Worm (Caenorhabditis elegans) whole organism, early embryonic: ENCODE data around the gene C46A5.6.

Experiments used
- B0310.2 ChIP-seq: sonication (generic microtip); optimal IDR thresholded peaks from 2 replicates; lab custom pipeline; 2016; ENCODE audit warnings: mild to moderate bottlenecking, missing genetic modification characterization, missing compliant biosample characterization
- F13C5.2 ChIP-seq: sonication (generic microtip); optimal IDR thresholded peaks from 2 replicates; lab custom pipeline; 2017; ENCODE audit warnings: mild to moderate bottlenecking, missing genetic modification characterization, inconsistent platforms, missing compliant biosample characterization
- aly-1 ChIP-seq: sonication (generic microtip); optimal IDR thresholded peaks from 2 replicates; lab custom pipeline; 2016; ENCODE audit warnings: missing genetic modification characterization, missing compliant biosample characterization
- ama-1 ChIP-seq: fragments of 150-350 bp; optimal IDR thresholded peaks from 2 replicates; lab custom pipeline; 2014
- ceh-13 ChIP-seq: fragments of 200-800 bp; sonication (Bioruptor generic); optimal IDR thresholded peaks from 2 replicates; lab custom pipeline; 2018; ENCODE audit warnings: mild to moderate bottlenecking, missing genetic modification characterization, missing compliant biosample characterization
- ceh-36 ChIP-seq: sonication (generic microtip); optimal IDR thresholded peaks from 2 replicates; lab custom pipeline; 2016; ENCODE audit warnings: missing genetic modification characterization, inconsistent platforms, missing compliant biosample characterization
- ets-7 ChIP-seq: sonication (generic microtip); optimal IDR thresholded peaks from 2 replicates; lab custom pipeline; 2016; ENCODE audit warnings: missing genotype, missing genetic modification characterization, missing compliant biosample characterization
- flt-1 ChIP-seq: fragments of 200-800 bp; sonication (Bioruptor generic); IDR thresholded peaks from 2 replicates; pipeline ENCODE4 v1.3.6; 2022; ENCODE audit warnings: missing genetic modification characterization, missing compliant biosample characterization
- hmbx-1 ChIP-seq: sonication (generic microtip); optimal IDR thresholded peaks from 2 replicates; lab custom pipeline; 2016; ENCODE audit warnings: mild to moderate bottlenecking, missing genetic modification characterization, missing compliant biosample characterization
- hmg-4 ChIP-seq: fragments of 200-800 bp; sonication (Bioruptor generic); optimal IDR thresholded peaks from 2 replicates; lab custom pipeline; 2018; ENCODE audit warnings: mild to moderate bottlenecking, missing genetic modification characterization, missing compliant biosample characterization
- hnd-1 ChIP-seq: sonication (generic microtip); optimal IDR thresholded peaks from 2 replicates; lab custom pipeline; 2016; ENCODE audit warnings: missing genetic modification characterization, missing compliant biosample characterization
- pes-1 ChIP-seq: fragments of 200-800 bp; sonication (Bioruptor generic); IDR thresholded peaks from 2 replicates; pipeline ENCODE4 v1.3.6; 2022; ENCODE audit warnings: missing genetic modification reagents, missing genetic modification characterization, missing compliant biosample characterization
- scrt-1 ChIP-seq: fragments of 200-800 bp; sonication (Bioruptor generic); IDR thresholded peaks from 2 replicates; pipeline ENCODE4 v1.3.6; 2022; ENCODE audit warnings: missing genetic modification characterization, missing compliant biosample characterization
- sea-1 ChIP-seq: fragments of 200-800 bp; sonication (Bioruptor generic); conservative IDR thresholded peaks from 2 replicates; pipeline ENCODE4 v1.3.6; 2022; ENCODE audit warnings: missing genetic modification characterization, missing compliant biosample characterization
- tbx-11 ChIP-seq: fragments of 200-800 bp; sonication (Bioruptor generic); IDR thresholded peaks from 2 replicates; pipeline ENCODE4 v1.3.6; 2022; ENCODE audit warnings: missing genetic modification characterization, missing compliant biosample characterization
- tbx-37 ChIP-seq: fragments of 200-800 bp; sonication (Bioruptor generic); conservative IDR thresholded peaks from 2 replicates; pipeline ENCODE4 v1.3.6; 2022; ENCODE audit warnings: missing genetic modification reagents, missing genetic modification characterization, missing compliant biosample characterization
- tra-4 ChIP-seq: sonication (generic microtip); optimal IDR thresholded peaks from 2 replicates; lab custom pipeline; 2017; ENCODE audit warnings: missing genetic modification characterization, missing compliant biosample characterization

C46A5.6 gene

ce11 chrIV:7783801-7784411 is 20.3 kb upstream of the C46A5.6 start, which contains the start of gene tag-321:
Gene tag-321 (minus strand): TSS chrIV:7783851.
- TF ChIP-seq B0310.2 (no peak), sea-1 (no peak), scrt-1 (GFP tag; lab: Robert Waterston, UW) (no peak), ets-7 (tag; lab: Kevin White, UChicago) (no peak), hmbx-1 (tag; lab: Kevin White, UChicago) (no peak), flt-1 (GFP tag; lab: Robert Waterston, UW) (no peak), ama-1 (lab: Kevin White, UChicago) (no peak), tbx-11 (no peak), tra-4 (tag; lab: Kevin White, UChicago) (no peak), ceh-13 (no peak), tbx-37 (no peak), hnd-1 (tag; lab: Kevin White, UChicago) (no peak), aly-1 (tag; lab: Kevin White, UChicago) (no peak), ceh-36 (tag; lab: Kevin White, UChicago) (no peak), hmg-4 (no peak)

- TF ChIP-seq tbx-11 (no peak), ceh-13 (no peak), aly-1 (tag; lab: Kevin White, UChicago) (no peak), pes-1 (GFP tag; lab: Robert Waterston, UW) (no peak), F13C5.2 (tag; lab: Kevin White, UChicago) (no peak), hnd-1 (tag; lab: Kevin White, UChicago) (no peak), sea-1 (no peak), ama-1 (lab: Kevin White, UChicago) (no peak), flt-1 (GFP tag; lab: Robert Waterston, UW) (no peak), tra-4 (tag; lab: Kevin White, UChicago) (no peak), hmg-4 (no peak), tbx-37 (no peak), scrt-1 (GFP tag; lab: Robert Waterston, UW) (no peak), ets-7 (tag; lab: Kevin White, UChicago) (no peak), hmbx-1 (tag; lab: Kevin White, UChicago) (no peak), B0310.2 (no peak), ceh-36 (tag; lab: Kevin White, UChicago) (no peak)
Observed at ce11 chrIV:7782292-7782691, 18.6 kb upstream of the C46A5.6 start, which contains the start of gene sec-10. Gene sec-10 (minus strand): TSS chrIV:7782499.

ce11 chrIV:7778865-7779264 is 15.2 kb upstream of the C46A5.6 start, which contains the start of gene rpap-3:
Gene rpap-3 (minus strand): TSS chrIV:7778965.
- TF ChIP-seq ets-7 (tag; lab: Kevin White, UChicago) (no peak), aly-1 (tag; lab: Kevin White, UChicago) (no peak), hmg-4 (no peak), flt-1 (GFP tag; lab: Robert Waterston, UW) (no peak), tbx-37 (no peak), ceh-13 (no peak), sea-1 (no peak), pes-1 (GFP tag; lab: Robert Waterston, UW) (no peak), hnd-1 (tag; lab: Kevin White, UChicago) (no peak), B0310.2 (no peak), hmbx-1 (tag; lab: Kevin White, UChicago) (no peak), F13C5.2 (tag; lab: Kevin White, UChicago) (no peak), scrt-1 (GFP tag; lab: Robert Waterston, UW) (no peak), tra-4 (tag; lab: Kevin White, UChicago) (no peak), tbx-11 (no peak), ama-1 (lab: Kevin White, UChicago) (no peak), ceh-36 (tag; lab: Kevin White, UChicago) (no peak)

ce11 chrIV:7775725-7776124 is 12.1 kb upstream of the C46A5.6 start, which contains the start of gene swd-2.1:
Gene swd-2.1 (plus strand): TSS chrIV:7776025.
- TF ChIP-seq F13C5.2 (tag; lab: Kevin White, UChicago): no peak
- TF ChIP-seq ets-7 (tag; lab: Kevin White, UChicago): no peak
- no peak for TF ChIP-seq pes-1 (GFP tag; lab: Robert Waterston, UW)
- no peak for TF ChIP-seq tra-4 (tag; lab: Kevin White, UChicago)
- TF ChIP-seq tbx-11: no peak

ce11 chrIV:7774206-7774605 is 10.6 kb upstream of the C46A5.6 start, which contains the start of the genes hcf-1 and swd-2.2:
Gene hcf-1 (minus strand): TSS chrIV:7774275.
Gene swd-2.2 (plus strand): TSS chrIV:7774411.
- no peak for TF ChIP-seq tra-4 (tag; lab: Kevin White, UChicago)
- TF ChIP-seq hmbx-1 (tag; lab: Kevin White, UChicago): no peak
- TF ChIP-seq flt-1 (GFP tag; lab: Robert Waterston, UW): no peak
- TF ChIP-seq B0310.2: no peak
- TF ChIP-seq ceh-36 (tag; lab: Kevin White, UChicago): no peak
- TF ChIP-seq scrt-1 (GFP tag; lab: Robert Waterston, UW): no peak
- TF ChIP-seq ceh-13: no peak
- TF ChIP-seq ets-7 (tag; lab: Kevin White, UChicago): no peak
- no peak for TF ChIP-seq hmg-4
- no peak for TF ChIP-seq tbx-37
- no peak for TF ChIP-seq sea-1
- TF ChIP-seq aly-1 (tag; lab: Kevin White, UChicago): no peak
- no peak for TF ChIP-seq tbx-11
- no peak for TF ChIP-seq ama-1 (lab: Kevin White, UChicago)

- no peak for TF ChIP-seq tbx-11
Observed at ce11 chrIV:7770162-7770561, 6.5 kb upstream of the C46A5.6 start, which contains the start of gene rdl-1. Gene rdl-1 (minus strand): TSS chrIV:7770262.

- no peak for TF ChIP-seq aly-1 (tag; lab: Kevin White, UChicago)
- no peak for TF ChIP-seq flt-1 (GFP tag; lab: Robert Waterston, UW)
- TF ChIP-seq pes-1 (GFP tag; lab: Robert Waterston, UW): no peak
- TF ChIP-seq ama-1 (lab: Kevin White, UChicago): no peak
- TF ChIP-seq hnd-1 (tag; lab: Kevin White, UChicago): no peak
- TF ChIP-seq sea-1: no peak
- no peak for TF ChIP-seq ceh-13
- TF ChIP-seq scrt-1 (GFP tag; lab: Robert Waterston, UW): no peak
- no peak for TF ChIP-seq tbx-37
- TF ChIP-seq B0310.2: no peak
- no peak for TF ChIP-seq F13C5.2 (tag; lab: Kevin White, UChicago)
- TF ChIP-seq tbx-11: no peak
- TF ChIP-seq tra-4 (tag; lab: Kevin White, UChicago): no peak
- no peak for TF ChIP-seq ceh-36 (tag; lab: Kevin White, UChicago)
Observed at ce11 chrIV:7764319-7764718, 671 bp upstream of the C46A5.6 start.
